Worm (Caenorhabditis elegans) whole organism, late embryonic: Measurements from ENCODE around the gene epg-7.

Experiments used
- C08G9.2 ChIP-seq: sonication (generic microtip); optimal IDR thresholded peaks from 2 replicates; lab custom pipeline; 2016; ENCODE audit warnings: mild to moderate bottlenecking, missing genetic modification characterization, moderate library complexity, missing compliant biosample characterization
- C38D4.7 ChIP-seq: fragments of 200-800 bp; sonication (Bioruptor generic); optimal IDR thresholded peaks from 2 replicates; lab custom pipeline; 2018; ENCODE audit warnings: mild to moderate bottlenecking, missing genetic modification characterization, moderate library complexity, missing compliant biosample characterization
- K09A11.1 ChIP-seq: sonication (generic microtip); optimal IDR thresholded peaks from 2 replicates; lab custom pipeline; 2017; ENCODE audit warnings: antibody characterized with exemption, mild to moderate bottlenecking, missing genetic modification characterization, missing compliant biosample characterization; ENCODE audit not compliant: insufficient read depth
- T23F11.4 ChIP-seq: fragments of 200-800 bp; sonication (Bioruptor generic); optimal IDR thresholded peaks from 2 replicates; lab custom pipeline; 2018; ENCODE audit warnings: mild to moderate bottlenecking, missing genetic modification characterization, missing compliant biosample characterization
- ceh-14 ChIP-seq: sonication (generic microtip); optimal IDR thresholded peaks from 2 replicates; lab custom pipeline; 2016; ENCODE audit warnings: missing genotype, missing genetic modification characterization, missing compliant biosample characterization
- ceh-22 ChIP-seq: sonication (generic microtip); optimal IDR thresholded peaks from 2 replicates; lab custom pipeline; 2017; ENCODE audit warnings: missing biosample characterization, missing genetic modification characterization
- ceh-24 ChIP-seq: sonication (generic microtip); optimal IDR thresholded peaks from 2 replicates; lab custom pipeline; 2016; ENCODE audit warnings: mild to moderate bottlenecking, missing genetic modification characterization, missing compliant biosample characterization
- ceh-48 ChIP-seq: sonication (generic microtip); optimal IDR thresholded peaks from 2 replicates; lab custom pipeline; 2016; ENCODE audit warnings: missing genetic modification characterization, inconsistent platforms, missing compliant biosample characterization
- ceh-9 ChIP-seq: sonication (generic microtip); optimal IDR thresholded peaks from 2 replicates; lab custom pipeline; 2016; ENCODE audit warnings: mild to moderate bottlenecking, missing genetic modification characterization, inconsistent platforms, missing compliant biosample characterization
- che-1 ChIP-seq: sonication (generic microtip); optimal IDR thresholded peaks from 2 replicates; lab custom pipeline; 2016; ENCODE audit warnings: mild to moderate bottlenecking, missing genetic modification characterization, missing compliant biosample characterization
- dve-1 ChIP-seq: sonication (generic microtip); optimal IDR thresholded peaks from 2 replicates; lab custom pipeline; 2017; ENCODE audit warnings: antibody characterized with exemption, mild to moderate bottlenecking, missing genetic modification characterization, missing compliant biosample characterization
- elt-2 ChIP-seq: sonication (generic microtip); optimal IDR thresholded peaks from 2 replicates; lab custom pipeline; 2016; ENCODE audit warnings: missing genetic modification reagents, missing genetic modification characterization, missing compliant biosample characterization
- fkh-10 ChIP-seq: fragments of 150-350 bp; optimal IDR thresholded peaks from 2 replicates; lab custom pipeline; 2014; ENCODE audit warnings: missing biosample characterization, missing genetic modification reagents, missing genetic modification characterization
- fkh-6 ChIP-seq: sonication (generic microtip); optimal IDR thresholded peaks from 2 replicates; lab custom pipeline; 2016; ENCODE audit warnings: missing genetic modification characterization, missing compliant biosample characterization
- hlh-8 ChIP-seq: sonication (generic microtip); optimal IDR thresholded peaks from 2 replicates; lab custom pipeline; 2016; ENCODE audit warnings: missing genotype, missing genetic modification characterization, missing compliant biosample characterization
- lim-6 ChIP-seq: sonication (generic microtip); optimal IDR thresholded peaks from 2 replicates; lab custom pipeline; 2016; ENCODE audit warnings: missing genetic modification characterization, missing compliant biosample characterization
- nhr-232 ChIP-seq: sonication (generic microtip); optimal IDR thresholded peaks from 2 replicates; lab custom pipeline; 2016; ENCODE audit warnings: missing genetic modification characterization, missing compliant biosample characterization
- npax-4 ChIP-seq: sonication (generic microtip); optimal IDR thresholded peaks from 2 replicates; lab custom pipeline; 2016; ENCODE audit warnings: missing genetic modification characterization, missing compliant biosample characterization
- pag-3 ChIP-seq: sonication (generic microtip); optimal IDR thresholded peaks from 2 replicates; lab custom pipeline; 2016; ENCODE audit warnings: missing compliant biosample characterization, missing genetic modification characterization, borderline replicate concordance
- pat-9 ChIP-seq: fragments of 200-800 bp; sonication (Bioruptor generic); optimal IDR thresholded peaks from 2 replicates; lab custom pipeline; 2018; ENCODE audit warnings: mild to moderate bottlenecking, missing genetic modification characterization, moderate library complexity, missing compliant biosample characterization
- pax-1 ChIP-seq: fragments of 150-350 bp; optimal IDR thresholded peaks from 2 replicates; lab custom pipeline; 2014; ENCODE audit warnings: missing biosample characterization, missing genetic modification characterization
- pha-2 ChIP-seq: sonication (generic microtip); optimal IDR thresholded peaks from 2 replicates; lab custom pipeline; 2017; ENCODE audit warnings: mild to moderate bottlenecking, missing genetic modification characterization, missing compliant biosample characterization
- pha-4 ChIP-seq: fragments of 150-350 bp; optimal IDR thresholded peaks from 2 replicates; lab custom pipeline; 2018; ENCODE audit warnings: missing biosample characterization, missing genetic modification reagents, missing genetic modification characterization
- pqm-1 ChIP-seq: sonication (generic microtip); optimal IDR thresholded peaks from 2 replicates; lab custom pipeline; 2016; ENCODE audit warnings: missing genetic modification characterization, missing compliant biosample characterization
- pros-1 ChIP-seq: fragments of 150-350 bp; optimal IDR thresholded peaks from 2 replicates; lab custom pipeline; 2014; ENCODE audit warnings: missing biosample characterization, missing genetic modification reagents, missing genetic modification characterization
- ref-2 ChIP-seq: sonication (generic microtip); optimal IDR thresholded peaks from 2 replicates; lab custom pipeline; 2016; ENCODE audit warnings: missing genetic modification characterization, missing compliant biosample characterization
- sdc-2 ChIP-seq: sonication (generic microtip); optimal IDR thresholded peaks from 2 replicates; lab custom pipeline; 2016; ENCODE audit warnings: missing genotype, missing genetic modification characterization, missing compliant biosample characterization
- sox-2 ChIP-seq: fragments of 200-800 bp; sonication (Bioruptor generic); IDR thresholded peaks from 2 replicates; pipeline ENCODE4 v1.3.6; 2022; ENCODE audit warnings: missing genetic modification reagents, missing genetic modification characterization, missing compliant biosample characterization
- sox-4 ChIP-seq: sonication (generic microtip); optimal IDR thresholded peaks from 2 replicates; lab custom pipeline; 2017; ENCODE audit warnings: mild to moderate bottlenecking, missing genetic modification characterization, inconsistent platforms, missing compliant biosample characterization
- tbx-2 ChIP-seq: sonication (generic microtip); optimal IDR thresholded peaks from 2 replicates; lab custom pipeline; 2016; ENCODE audit warnings: missing genetic modification characterization, missing compliant biosample characterization
- unc-3 ChIP-seq, 2 experiments: fragments of 200-800 bp in 1 of 2; sonication (Bioruptor generic) in 1 of 2; sonication (generic microtip) in 1 of 2; conservative IDR thresholded peaks in 1 of 2; optimal IDR thresholded peaks in 1 of 2; 2 replicates each; pipeline versions ENCODE4 v1.3.6 to Lab custom; 2016 to 2022; ENCODE audit warnings: missing compliant biosample characterization in 2 of 2, missing genetic modification characterization in 2 of 2, missing genetic modification reagents in 1 of 2
- unc-42 ChIP-seq: sonication (generic microtip); optimal IDR thresholded peaks from 2 replicates; lab custom pipeline; 2016; ENCODE audit warnings: missing genotype, missing genetic modification characterization, missing compliant biosample characterization
- unc-55 ChIP-seq: sonication (generic microtip); optimal IDR thresholded peaks from 2 replicates; lab custom pipeline; 2017; ENCODE audit warnings: missing biosample characterization, missing genetic modification reagents, missing genetic modification characterization

epg-7 gene

DNA sequence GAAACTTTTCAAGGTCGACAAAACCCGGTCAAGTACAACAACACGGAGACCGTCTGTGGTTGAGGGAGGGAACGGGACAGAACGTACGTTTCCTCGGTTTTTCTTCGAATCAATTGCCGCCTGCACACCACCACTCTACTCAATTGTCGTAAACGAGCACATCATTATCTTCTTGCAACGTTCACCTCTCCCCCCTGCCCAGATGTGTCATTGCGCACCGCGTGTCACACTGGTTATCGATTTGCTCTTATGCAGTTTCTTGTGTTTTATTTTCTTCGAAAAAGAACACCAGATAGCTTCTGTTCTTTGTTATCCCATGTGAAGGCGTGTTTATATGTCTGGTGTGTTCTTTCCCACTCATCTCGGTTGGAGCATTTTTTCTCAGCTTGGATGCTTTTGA lies 44.9 kb upstream of the epg-7 start:
- TF ChIP-seq ceh-48 (peak; percentile 25), C38D4.7 (no peak), sox-4 (tag; lab: Kevin White, UChicago) (no peak), unc-3 (GFP tag; conservative IDR thresholded peaks at IDR 0.05; lab: Robert Waterston, UW) (no peak), unc-3 (tag; optimal IDR thresholded peaks at IDR 0.05; lab: Kevin White, UChicago) (no peak), pax-1 (no peak), sdc-2 (tag; lab: Kevin White, UChicago) (peak; percentile 91), fkh-10 (GFP tag; lab: Kevin White, UChicago) (no peak), T23F11.4 (GFP tag; lab: Kevin White, UChicago) (no peak), elt-2 (tag; lab: Kevin White, UChicago) (peak; percentile 17), pqm-1 (no peak)

DNA sequence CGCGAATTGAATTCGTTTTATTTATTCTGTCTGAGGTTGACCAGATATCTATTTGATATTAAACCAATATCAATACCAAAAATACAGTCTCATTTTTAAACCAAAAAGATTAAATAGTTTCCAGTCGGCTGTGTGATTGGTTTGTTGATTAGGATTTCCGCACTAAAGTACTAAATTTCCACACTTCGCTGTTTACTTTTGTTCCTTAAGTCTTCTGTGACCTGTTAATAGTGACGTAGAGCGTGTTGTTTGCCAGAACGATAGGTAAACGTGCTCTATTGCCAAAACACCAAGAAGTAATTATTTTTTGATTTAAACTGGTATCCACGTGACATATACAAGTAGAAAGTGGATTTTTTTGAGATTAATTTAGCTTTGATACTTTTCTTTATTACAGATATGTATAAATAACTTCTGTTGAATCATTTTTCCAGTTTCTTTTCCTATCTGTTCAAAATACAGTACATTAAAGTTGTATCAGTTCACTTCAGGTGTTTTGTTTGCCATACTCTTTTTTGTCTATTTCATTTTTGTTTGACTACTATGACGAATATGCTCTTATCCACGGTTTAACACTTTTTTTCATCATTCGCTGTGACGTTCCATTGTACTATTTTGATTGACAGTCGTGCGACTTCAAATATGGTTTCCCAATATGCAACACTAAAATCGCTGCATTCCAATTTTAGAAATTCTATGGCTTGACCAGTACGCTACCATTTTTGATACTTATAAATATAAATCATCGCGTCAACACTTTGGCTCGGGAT lies 43.5 kb upstream of the epg-7 start:
- TF ChIP-seq ref-2 (tag; lab: Kevin White, UChicago) (no peak), pros-1 (no peak), elt-2 (tag; lab: Kevin White, UChicago) (no peak), npax-4 (tag; lab: Kevin White, UChicago) (no peak), pag-3 (tag; lab: Kevin White, UChicago) (no peak), K09A11.1 (no peak), tbx-2 (no peak)

DNA sequence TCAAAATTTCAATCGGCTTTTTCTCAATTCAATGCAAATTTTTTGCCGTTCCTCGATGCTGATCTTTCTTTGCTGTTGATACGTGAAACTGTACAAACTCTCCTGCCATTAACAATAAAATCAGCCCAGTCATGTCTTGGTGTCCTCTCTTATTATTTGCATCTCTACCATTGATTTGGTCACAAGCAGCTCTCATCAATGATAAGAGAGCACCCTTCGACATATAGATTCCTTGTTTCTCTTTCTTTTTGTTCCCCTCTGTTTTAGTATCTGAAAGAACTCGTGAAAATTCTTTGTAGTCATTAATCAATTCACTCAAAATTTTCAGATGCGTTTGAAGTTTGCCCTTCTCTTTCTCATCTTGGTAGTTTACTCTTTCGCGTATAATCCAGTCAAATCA lies 42.7 kb upstream of the epg-7 start, which contains the start of gene lron-7:
Gene lron-7 (plus strand): TSS at position 323 of the 400 bp plus-strand sequence.
- TF ChIP-seq fkh-6: no peak
- no peak for TF ChIP-seq pha-2 (tag; lab: Kevin White, UChicago)
- no peak for TF ChIP-seq dve-1 (tag; lab: Kevin White, UChicago)
- TF ChIP-seq ceh-24: no peak
- TF ChIP-seq ceh-14 (tag; lab: Kevin White, UChicago): no peak
- no peak for TF ChIP-seq unc-3 (GFP tag; conservative IDR thresholded peaks at IDR 0.05; lab: Robert Waterston, UW)
- TF ChIP-seq unc-3 (tag; optimal IDR thresholded peaks at IDR 0.05; lab: Kevin White, UChicago): no peak
- no peak for TF ChIP-seq sox-4 (tag; lab: Kevin White, UChicago)
- no peak for TF ChIP-seq pha-4 (tag; lab: Kevin White, UChicago)
- no peak for TF ChIP-seq che-1
- no peak for TF ChIP-seq sox-2 (GFP tag; lab: Robert Waterston, UW)
- no peak for TF ChIP-seq T23F11.4 (GFP tag; lab: Kevin White, UChicago)

DNA sequence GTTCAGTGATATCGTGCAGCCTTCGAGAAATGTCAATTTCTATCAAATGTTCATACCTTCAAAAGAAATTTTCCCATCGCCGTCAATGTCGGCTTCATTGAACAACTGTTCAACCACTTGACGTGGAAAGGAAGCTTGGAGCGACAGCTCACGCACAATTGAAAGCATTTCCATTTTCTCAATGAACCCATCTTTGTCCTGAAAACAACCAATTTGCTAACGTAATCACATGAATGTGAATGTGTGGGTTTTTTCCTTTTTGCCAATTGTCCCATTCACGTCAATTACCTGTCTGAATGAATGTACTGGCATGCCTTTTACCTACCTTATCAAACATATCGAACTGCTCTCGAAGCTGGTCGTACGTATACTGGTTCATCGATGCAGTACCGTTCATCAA lies 38.2 kb upstream of the epg-7 start:
- TF ChIP-seq unc-55 (no peak), npax-4 (tag; lab: Kevin White, UChicago) (no peak), hlh-8 (no peak), elt-2 (tag; lab: Kevin White, UChicago) (no peak), K09A11.1 (no peak), ceh-9 (no peak), tbx-2 (no peak), ceh-22 (tag; lab: Kevin White, UChicago) (no peak), lim-6 (tag; lab: Kevin White, UChicago) (no peak), pat-9 (tag; lab: Kevin White, UChicago) (no peak), fkh-6 (no peak), unc-42 (tag; lab: Kevin White, UChicago) (no peak), nhr-232 (tag; lab: Kevin White, UChicago) (no peak), C08G9.2 (tag; lab: Kevin White, UChicago) (no peak), sdc-2 (tag; lab: Kevin White, UChicago) (no peak)
